Fruit fly (Drosophila melanogaster): ENCODE measurements around the gene CG13078.

CG13078 gene

DNA sequence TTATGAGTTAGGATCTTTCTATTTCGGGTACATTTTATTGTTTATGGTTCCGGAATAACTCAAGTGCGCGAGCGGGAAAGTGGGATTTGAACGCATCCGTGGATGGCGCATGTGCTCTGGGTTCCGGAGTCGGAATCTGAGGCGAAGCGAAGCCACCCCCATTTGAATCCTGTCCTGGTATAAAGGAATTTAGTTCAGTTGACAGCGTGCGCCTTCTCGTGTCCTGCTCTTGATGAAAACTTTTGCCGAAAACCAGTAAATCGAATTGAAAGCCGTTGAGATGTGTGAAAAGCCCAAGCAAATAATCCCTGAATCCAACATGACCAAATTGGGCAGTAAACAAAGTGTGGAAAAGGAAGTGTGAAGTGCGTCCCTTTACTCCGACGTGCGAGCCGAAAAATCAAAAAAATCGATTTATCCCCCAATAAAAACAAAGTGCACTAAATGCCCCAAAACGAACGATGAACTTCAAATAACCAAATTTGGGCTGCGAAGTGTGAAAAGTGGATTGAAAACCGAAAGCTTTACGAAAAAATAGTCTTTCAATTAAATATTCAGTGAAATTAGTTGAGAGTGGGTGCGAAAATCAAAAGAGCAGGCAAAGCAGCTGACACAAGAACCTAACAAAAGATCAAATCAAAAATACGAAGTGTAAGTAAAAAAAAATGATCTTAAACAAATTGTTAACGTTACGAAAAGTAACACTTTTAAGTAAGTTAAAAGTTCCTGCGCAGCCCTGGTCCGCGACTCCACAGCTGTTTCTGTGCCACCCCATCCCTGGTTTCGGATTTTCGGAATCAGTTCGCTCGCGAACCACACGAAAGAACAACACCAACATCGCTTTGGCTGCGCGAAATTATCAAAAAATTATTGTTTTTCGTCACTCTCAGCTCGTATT, 23.0 kb downstream of the CG13078 start, which contains the start of gene Lar (continued):
- TF ChIP-seq CG4328 (GFP tag; optimal IDR thresholded peaks at IDR 0.05): peak; percentile 26
- no peak for TF ChIP-seq Scr (GFP tag; IDR thresholded peaks at IDR 0.05; ENCODE audit: partially characterized antibody)
- TF ChIP-seq YL-1 (GFP tag; optimal IDR thresholded peaks at IDR 0.05): peak; percentile 15
- TF ChIP-seq D (optimal IDR thresholded peaks at IDR 0.05): no peak
- TF ChIP-seq D (GFP tag; optimal IDR thresholded peaks at IDR 0.05): peak; percentile 1
- TF ChIP-seq Dp (GFP tag; optimal IDR thresholded peaks at IDR 0.05): peak; percentile 40
- TF ChIP-seq CTCF (GFP tag; optimal IDR thresholded peaks at IDR 0.05): no peak
- TF ChIP-seq CG16863 (GFP tag; optimal IDR thresholded peaks at IDR 0.05): peak; percentile 52
- TF ChIP-seq CG12219 (GFP tag; optimal IDR thresholded peaks at IDR 0.05): peak; percentile 46
- peak; percentile 50 for TF ChIP-seq CG18262 (tag; optimal IDR thresholded peaks at IDR 0.05)
- peak; percentile 68 for TF ChIP-seq Atf6 (GFP tag; IDR thresholded peaks at IDR 0.05)
- TF ChIP-seq CG3065 (GFP tag; optimal IDR thresholded peaks at IDR 0.05): no peak
- TF ChIP-seq ac (GFP tag; optimal IDR thresholded peaks at IDR 0.05): no peak
- TF ChIP-seq CG15269 (tag; optimal IDR thresholded peaks at IDR 0.05): peak; percentile 61
- peak; percentile 67 for TF ChIP-seq CG2712 (tag; optimal IDR thresholded peaks at IDR 0.05)
- no peak for TF ChIP-seq tup (GFP tag; optimal IDR thresholded peaks at IDR 0.05)
- TF ChIP-seq Oli (tag; optimal IDR thresholded peaks at IDR 0.05): peak; percentile 34
- TF ChIP-seq CG1792 (GFP tag; optimal IDR thresholded peaks at IDR 0.05): peak; percentile 35
- peak; percentile 69 for TF ChIP-seq CG9932 (GFP tag; IDR thresholded peaks at IDR 0.05)
- TF ChIP-seq CG16815 (GFP tag; optimal IDR thresholded peaks at IDR 0.05): no peak
- no peak for TF ChIP-seq rib (GFP tag; IDR thresholded peaks at IDR 0.05)
- peak; percentile 67 for TF ChIP-seq Aef1 (GFP tag; IDR thresholded peaks at IDR 0.05)
- peak; percentile 75 for TF ChIP-seq CG33213 (GFP tag; optimal IDR thresholded peaks at IDR 0.05)
- TF ChIP-seq CG10209 (GFP tag; optimal IDR thresholded peaks at IDR 0.05): peak; percentile 47
- TF ChIP-seq fd64A (GFP tag; optimal IDR thresholded peaks at IDR 0.05): no peak
- TF ChIP-seq CG4617 (GFP tag; optimal IDR thresholded peaks at IDR 0.05; ENCODE audit: borderline replicate concordance): peak; percentile 88
- TF ChIP-seq ranshi (GFP tag; IDR thresholded peaks at IDR 0.05): no peak
- peak; percentile 47 for TF ChIP-seq CG7271 (tag; optimal IDR thresholded peaks at IDR 0.05)
- 0 out of 2 replicates have a peak, but pooled peaks have one; percentile 24 for TF ChIP-seq CkIIα-i1 (GFP tag; IDR thresholded peaks at IDR 0.05)
- no peak for TF ChIP-seq kah (GFP tag; optimal IDR thresholded peaks at IDR 0.05)
- peak; percentile 75 for TF ChIP-seq Ets97D (GFP tag; optimal IDR thresholded peaks at IDR 0.05)
- TF ChIP-seq Sox102F (GFP tag; optimal IDR thresholded peaks at IDR 0.05): peak; percentile 58
- 0 out of 2 replicates have a peak, but pooled peaks have one; percentile 9 for TF ChIP-seq esg (GFP tag; conservative IDR thresholded peaks at IDR 0.05)
- peak; percentile 39 for TF ChIP-seq kay (GFP tag; optimal IDR thresholded peaks at IDR 0.05)
- TF ChIP-seq CG13775 (GFP tag; optimal IDR thresholded peaks at IDR 0.05): peak; percentile 48
- TF ChIP-seq HLHmδ (GFP tag; optimal IDR thresholded peaks at IDR 0.05): no peak
- peak; percentile 57 for TF ChIP-seq sisA (GFP tag; IDR thresholded peaks at IDR 0.05)
- no peak for TF ChIP-seq tna (GFP tag; IDR thresholded peaks at IDR 0.05; ENCODE audit: partially characterized antibody)
- TF ChIP-seq D19B (GFP tag; optimal IDR thresholded peaks at IDR 0.05): no peak
- TF ChIP-seq CG6765 (GFP tag; optimal IDR thresholded peaks at IDR 0.05): peak; percentile 50
- no peak for TF ChIP-seq tio (GFP tag; optimal IDR thresholded peaks at IDR 0.05)
- TF ChIP-seq CG18619 (GFP tag; optimal IDR thresholded peaks at IDR 0.05): peak; percentile 74
- TF ChIP-seq CG3163 (GFP tag; optimal IDR thresholded peaks at IDR 0.05): peak; percentile 46
- TF ChIP-seq phol (tag; optimal IDR thresholded peaks at IDR 0.05): peak; percentile 58
- no peak for TF ChIP-seq wek (GFP tag; optimal IDR thresholded peaks at IDR 0.05)
- no peak for TF ChIP-seq NC2α (GFP tag; optimal IDR thresholded peaks at IDR 0.05)
- peak; percentile 42 for TF ChIP-seq CG15601 (tag; optimal IDR thresholded peaks at IDR 0.05)
- TF ChIP-seq dpn (GFP tag; optimal IDR thresholded peaks at IDR 0.05): peak; percentile 60 to 79
- TF ChIP-seq TFAM (GFP tag; optimal IDR thresholded peaks at IDR 0.05): no peak
